Fruit fly (Drosophila melanogaster) whole organism, embryonic: ENCODE measurements around the gene CG7484.

ENCODE experiments used
- Aef1 ChIP-seq: fragments of 200-800 bp; sonication (Bioruptor generic); IDR thresholded peaks from 3 replicates; pipeline ENCODE4 v1.3.6; 2022; ENCODE audit warnings: missing biosample characterization, missing genetic modification characterization
- Antp ChIP-seq: fragments of 200-800 bp; sonication (Bioruptor generic); optimal IDR thresholded peaks from 3 replicates; lab custom pipeline; 2016; ENCODE audit warnings: missing biosample characterization, missing genetic modification characterization
- Awh ChIP-seq: fragments of 200-800 bp; sonication (Bioruptor generic); IDR thresholded peaks from 2 replicates; pipeline ENCODE4, ENCODE4 v1.3.6; 2022; ENCODE audit warnings: missing biosample characterization, missing genetic modification characterization
- B-H1 ChIP-seq: fragments of 200-800 bp; sonication (Bioruptor generic); IDR thresholded peaks from 3 replicates; pipeline ENCODE4 v1.3.6; 2022; ENCODE audit warnings: missing biosample characterization, missing genetic modification characterization
- BEAF-32 ChIP-seq: fragments of 200-800 bp; sonication (Bioruptor generic); optimal IDR thresholded peaks from 3 replicates; lab custom pipeline; 2017; ENCODE audit warnings: missing biosample characterization, missing genetic modification characterization, mild to moderate bottlenecking, moderate library complexity, missing genetic modification reagents
- CG11085 ChIP-seq: fragments of 200-800 bp; sonication (Bioruptor generic); IDR thresholded peaks from 2 replicates; pipeline ENCODE4 v1.3.6; 2022; ENCODE audit warnings: missing biosample characterization, missing genetic modification characterization
- CG11504 ChIP-seq: fragments of 200-800 bp; sonication (Bioruptor generic); optimal IDR thresholded peaks from 3 replicates; lab custom pipeline; 2019; ENCODE audit warnings: missing biosample characterization, mild to moderate bottlenecking, missing genetic modification characterization, moderate library complexity
- CG13894 ChIP-seq: fragments of 200-800 bp; sonication (Bioruptor generic); optimal IDR thresholded peaks from 3 replicates; lab custom pipeline; 2018; ENCODE audit warnings: missing biosample characterization, mild to moderate bottlenecking, missing genetic modification characterization, moderate library complexity
- CG1602 ChIP-seq: fragments of 200-800 bp; sonication (Bioruptor generic); optimal IDR thresholded peaks from 3 replicates; lab custom pipeline; 2016; ENCODE audit warnings: missing biosample characterization, missing genetic modification characterization
- CG1603 ChIP-seq: fragments of 200-800 bp; sonication (Bioruptor generic); optimal IDR thresholded peaks from 2 replicates; lab custom pipeline; 2019; ENCODE audit warnings: missing biosample characterization, mild to moderate bottlenecking, missing genetic modification characterization, moderate library complexity
- CG30020 ChIP-seq: fragments of 200-800 bp; optimal IDR thresholded peaks from 2 replicates; lab custom pipeline; 2019; ENCODE audit warnings: missing biosample characterization, mild to moderate bottlenecking, missing genetic modification characterization, moderate library complexity
- CG3163 ChIP-seq: fragments of 200-800 bp; sonication (Bioruptor generic); optimal IDR thresholded peaks from 3 replicates; lab custom pipeline; 2016; ENCODE audit warnings: missing biosample characterization, missing genetic modification characterization
- CG34376 ChIP-seq: fragments of 200-800 bp; sonication (Bioruptor generic); optimal IDR thresholded peaks from 2 replicates; lab custom pipeline; 2018; ENCODE audit warnings: missing biosample characterization, mild to moderate bottlenecking, missing genetic modification characterization
- CG4617 ChIP-seq: fragments of 200-800 bp; sonication (Bioruptor generic); optimal IDR thresholded peaks from 3 replicates; lab custom pipeline; 2016; ENCODE audit warnings: missing biosample characterization, missing genetic modification characterization, borderline replicate concordance
- CG4707 ChIP-seq: fragments of 200-800 bp; sonication (Bioruptor generic); optimal IDR thresholded peaks from 2 replicates; lab custom pipeline; 2018; ENCODE audit warnings: missing biosample characterization, mild to moderate bottlenecking, missing genetic modification characterization, moderate library complexity
- CG6791 ChIP-seq: fragments of 200-800 bp; sonication (Bioruptor generic); IDR thresholded peaks from 3 replicates; pipeline ENCODE4 v1.3.6; 2022; ENCODE audit warnings: missing biosample characterization, missing genetic modification characterization; ENCODE audit not compliant: partially characterized antibody
- CG8765 ChIP-seq: fragments of 200-800 bp; sonication (Bioruptor generic); IDR thresholded peaks from 2 replicates; pipeline ENCODE4 v1.3.6; 2022; ENCODE audit warnings: missing biosample characterization, missing genetic modification characterization
- D ChIP-seq, 2 experiments: fragments of 200-800 bp in 1 of 2; fragments of >200 bp in 1 of 2; sonication (Bioruptor generic) in 1 of 2; optimal IDR thresholded peaks; 2 replicates in 1 of 2; 3 replicates in 1 of 2; lab custom pipeline; 2017; ENCODE audit warnings: mild to moderate bottlenecking in 1 of 2, missing biosample characterization in 1 of 2, missing genetic modification characterization in 1 of 2, missing genetic modification reagents in 1 of 2
- Dbx ChIP-seq: fragments of 200-800 bp; sonication (Bioruptor generic); IDR thresholded peaks from 3 replicates; pipeline ENCODE4 v1.3.6; 2022; ENCODE audit warnings: missing biosample characterization, missing genetic modification characterization
- Doc2 ChIP-seq: fragments of 200-800 bp; sonication (Bioruptor generic); IDR thresholded peaks from 2 replicates; pipeline ENCODE4 v1.3.6; 2022; ENCODE audit warnings: missing biosample characterization, missing genetic modification characterization
- Doc3 ChIP-seq: fragments of 200-800 bp; sonication (Bioruptor generic); IDR thresholded peaks from 3 replicates; pipeline ENCODE4 v1.3.6; 2022; ENCODE audit warnings: missing biosample characterization, missing genetic modification characterization; ENCODE audit not compliant: partially characterized antibody
- E2f2 ChIP-seq: fragments of 200-800 bp; sonication (Bioruptor generic); IDR thresholded peaks from 2 replicates; pipeline ENCODE4 v1.3.6; 2022; ENCODE audit warnings: missing biosample characterization, missing genetic modification characterization
- Elba2 ChIP-seq: fragments of 200-800 bp; sonication (Bioruptor generic); optimal IDR thresholded peaks from 3 replicates; lab custom pipeline; 2016; ENCODE audit warnings: missing biosample characterization, missing genetic modification characterization
- Ets65A ChIP-seq: fragments of 200-800 bp; sonication (Bioruptor generic); peaks from one replicate; lab custom pipeline; 2016; ENCODE audit warnings: missing biosample characterization, missing genetic modification characterization
- PHDP ChIP-seq: fragments of 200-800 bp; sonication (Bioruptor generic); optimal IDR thresholded peaks from 3 replicates; lab custom pipeline; 2018; ENCODE audit warnings: missing biosample characterization, mild to moderate bottlenecking, missing genetic modification characterization, moderate library complexity
- Pdp1 ChIP-seq, 2 experiments: fragments of 200-800 bp; sonication (Bioruptor generic); optimal IDR thresholded peaks; 3 replicates each; lab custom pipeline; 2016; ENCODE audit warnings: missing biosample characterization in 2 of 2, missing genetic modification characterization in 2 of 2, mild to moderate bottlenecking in 1 of 2, moderate library complexity in 1 of 2
- Rfx ChIP-seq: fragments of 200-800 bp; sonication (Bioruptor generic); IDR thresholded peaks from 2 replicates; pipeline ENCODE4 v1.3.6; 2022; ENCODE audit warnings: missing biosample characterization, missing genetic modification characterization
- YL-1 ChIP-seq: fragments of 200-800 bp; sonication (Bioruptor generic); optimal IDR thresholded peaks from 3 replicates; lab custom pipeline; 2017; ENCODE audit warnings: missing biosample characterization, mild to moderate bottlenecking, missing genetic modification characterization
- amos ChIP-seq: fragments of 200-800 bp; sonication (Bioruptor generic); IDR thresholded peaks from 2 replicates; pipeline ENCODE4 v1.3.6; 2022; ENCODE audit warnings: missing biosample characterization, missing genetic modification characterization; ENCODE audit not compliant: partially characterized antibody
- ase ChIP-seq: fragments of 200-800 bp; sonication (Bioruptor generic); IDR thresholded peaks from 3 replicates; pipeline ENCODE4 v1.3.6; 2022; ENCODE audit warnings: missing biosample characterization, missing genetic modification characterization
- chinmo ChIP-seq: fragments of 200-800 bp; sonication (Bioruptor generic); IDR thresholded peaks from 4 replicates; pipeline ENCODE4 v1.3.6; 2022; ENCODE audit warnings: missing biosample characterization, missing genetic modification characterization; ENCODE audit not compliant: partially characterized antibody
- crp ChIP-seq, 2 experiments: fragments of 200-800 bp; sonication (Bioruptor generic); optimal IDR thresholded peaks; 2 replicates in 1 of 2; 3 replicates in 1 of 2; lab custom pipeline; 2017; ENCODE audit warnings: missing biosample characterization in 2 of 2, missing genetic modification characterization in 2 of 2, mild to moderate bottlenecking in 1 of 2, moderate library complexity in 1 of 2
- dmrt99B ChIP-seq: fragments of 200-800 bp; sonication (Bioruptor generic); optimal IDR thresholded peaks from 2 replicates; lab custom pipeline; 2018; ENCODE audit warnings: missing biosample characterization, mild to moderate bottlenecking, missing genetic modification characterization, moderate library complexity
- ems ChIP-seq: fragments of 200-800 bp; sonication (Bioruptor generic); optimal IDR thresholded peaks from 3 replicates; lab custom pipeline; 2016; ENCODE audit warnings: missing biosample characterization, missing genetic modification characterization
- inv ChIP-seq: fragments of 200-800 bp; sonication (Bioruptor generic); IDR thresholded peaks from 2 replicates; pipeline ENCODE4 v1.3.6; 2022; ENCODE audit warnings: missing biosample characterization, missing genetic modification characterization; ENCODE audit not compliant: partially characterized antibody
- knrl ChIP-seq: fragments of 200-800 bp; sonication (Bioruptor generic); IDR thresholded peaks from 3 replicates; pipeline ENCODE4 v1.3.6; 2022; ENCODE audit warnings: missing biosample characterization, missing genetic modification characterization; ENCODE audit not compliant: partially characterized antibody
- lilli ChIP-seq: fragments of 200-800 bp; sonication (Bioruptor generic); optimal IDR thresholded peaks from 3 replicates; lab custom pipeline; 2016; ENCODE audit warnings: missing biosample characterization, missing genetic modification characterization
- lmd ChIP-seq: fragments of 200-800 bp; sonication (Bioruptor generic); IDR thresholded peaks from 2 replicates; pipeline ENCODE4 v1.3.6; 2022; ENCODE audit warnings: missing biosample characterization, missing genetic modification characterization
- shn ChIP-seq: fragments of 200-800 bp; sonication (Bioruptor generic); optimal IDR thresholded peaks from 3 replicates; lab custom pipeline; 2016; ENCODE audit warnings: missing biosample characterization, missing genetic modification characterization
- sim ChIP-seq: fragments of 200-800 bp; sonication (Bioruptor generic); IDR thresholded peaks from 2 replicates; pipeline ENCODE4 v1.3.6; 2022; ENCODE audit warnings: missing biosample characterization, missing genetic modification characterization
- slou ChIP-seq: fragments of 200-800 bp; sonication (Bioruptor generic); optimal IDR thresholded peaks from 3 replicates; lab custom pipeline; 2016; ENCODE audit warnings: missing biosample characterization, missing genetic modification characterization
- ttk ChIP-seq: fragments of 200-800 bp; sonication (Bioruptor generic); IDR thresholded peaks from 2 replicates; pipeline ENCODE4 v2.1.2; 2022; ENCODE audit warnings: missing biosample characterization, missing genetic modification characterization
- wor ChIP-seq: fragments of 200-800 bp; sonication (Bioruptor generic); IDR thresholded peaks from 2 replicates; pipeline ENCODE4 v1.3.6; 2022; ENCODE audit warnings: missing biosample characterization, missing genetic modification characterization
- yki ChIP-seq: fragments of >200 bp; optimal IDR thresholded peaks from 3 replicates; lab custom pipeline; 2018
- zf30C ChIP-seq: fragments of 200-800 bp; sonication (Bioruptor generic); optimal IDR thresholded peaks from 3 replicates; lab custom pipeline; 2018; ENCODE audit warnings: missing biosample characterization, mild to moderate bottlenecking, missing genetic modification characterization

CG7484 gene

DNA sequence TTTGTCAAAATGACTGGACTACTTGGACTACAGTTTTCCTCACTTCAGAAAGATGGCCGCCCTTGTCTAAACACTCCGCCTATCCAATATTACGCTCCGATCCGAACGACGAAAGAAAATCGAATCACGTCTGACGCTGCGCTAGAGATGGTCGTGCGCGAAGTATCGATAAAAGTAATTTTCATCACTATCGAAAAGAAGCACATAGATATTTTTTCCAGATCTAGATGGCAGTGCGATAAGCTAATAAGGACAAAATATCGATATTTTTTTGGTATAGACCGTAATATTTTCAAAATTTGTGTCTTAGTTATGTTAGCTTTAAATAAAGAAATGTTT is 9.5 kb upstream of the CG7484 start, which contains the start of gene Pep (continued):
- TF ChIP-seq shn (GFP tag; lab: Kevin White, UChicago) (peak; percentile 20), ems (GFP tag; lab: Kevin White, UChicago) (peak; percentile 1), E2f2 (GFP tag; lab: Robert Waterston, UW) (peak; percentile 80), CG11085 (no peak), CG13894 (peak; percentile 67), B-H1 (GFP tag; lab: Robert Waterston, UW) (no peak), Awh (no peak), chinmo (GFP tag; lab: Robert Waterston, UW) (peak; percentile 97), wor (no peak)

dm6 chr3L:17646637-17647036 is 7.8 kb upstream of the CG7484 start, which contains the start of gene CG43085:
TSS of gene CG43085 (minus strand) at chr3L:17646737.
- TF ChIP-seq CG6791 (GFP tag; lab: Robert Waterston, UW) (no peak), D (optimal IDR thresholded peaks at IDR 0.05; lab: Kevin White, UChicago) (no peak), D (GFP tag; optimal IDR thresholded peaks at IDR 0.05; lab: Kevin White, UChicago) (no peak), slou (GFP tag; lab: Kevin White, UChicago) (no peak), Antp (no peak), CG30020 (no peak), yki (no peak), Dbx (GFP tag; lab: Robert Waterston, UW) (no peak), ttk (GFP tag; lab: Robert Waterston, UW) (no peak), CG4707 (GFP tag; lab: Kevin White, UChicago) (no peak)

dm6 chr3L:17647543-17647942 is 6.9 kb upstream of the CG7484 start:
- TF ChIP-seq Ets65A (GFP tag; lab: Kevin White, UChicago) (peak; percentile 80), Aef1 (GFP tag; lab: Robert Waterston, UW) (no peak)

DNA sequence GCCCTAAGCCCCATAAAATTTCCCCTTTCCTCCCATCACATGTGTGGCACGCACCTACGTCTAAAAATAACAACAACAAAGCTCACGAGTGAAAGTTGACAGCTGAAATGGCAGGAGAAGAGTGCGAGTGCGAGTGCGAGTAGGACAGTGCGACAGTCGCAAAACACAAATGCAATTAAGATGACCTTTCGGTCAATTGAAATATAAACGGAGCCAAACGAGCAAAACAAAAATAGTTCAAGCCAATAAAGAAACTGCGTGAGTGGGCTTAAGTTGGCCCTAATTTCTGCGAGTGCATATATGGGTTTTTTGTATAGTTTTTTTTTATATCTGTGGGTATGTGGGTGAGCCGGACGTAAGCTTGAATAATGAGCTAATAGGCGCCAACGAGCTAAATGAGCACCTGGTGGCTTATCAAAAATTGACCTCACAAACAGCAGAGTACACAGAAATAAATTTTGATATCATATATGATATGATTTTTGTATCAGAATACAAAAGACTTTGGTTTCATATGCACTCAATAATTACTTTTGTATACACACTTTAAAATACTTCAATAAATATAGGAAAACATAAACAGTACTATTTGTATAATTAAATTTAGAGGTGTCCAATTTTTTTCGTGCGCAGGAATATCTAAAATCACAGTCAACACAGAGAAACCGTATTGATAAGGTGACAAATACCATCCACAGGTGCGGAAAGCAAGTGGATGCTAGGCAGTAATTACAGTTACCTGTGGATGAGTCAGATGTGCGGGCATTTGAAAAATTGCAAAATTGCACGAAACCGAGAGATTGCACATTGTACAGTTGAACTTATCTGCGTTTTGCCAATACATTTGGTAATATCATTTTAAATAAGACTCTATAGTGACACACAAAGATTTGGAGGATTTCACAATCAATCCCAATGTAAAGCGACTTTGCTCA is 2.4 kb upstream of the CG7484 start:
- no peak for TF ChIP-seq BEAF-32
- no peak for TF ChIP-seq CG34376
- TF ChIP-seq lmd (GFP tag; lab: Robert Waterston, UW) = no peak
- TF ChIP-seq sim (GFP tag; lab: Robert Waterston, UW) = 0 out of 2 replicates have a peak, but pooled peaks have one; percentile 13
- TF ChIP-seq knrl (GFP tag; lab: Robert Waterston, UW) = no peak
- no peak for TF ChIP-seq CG3163 (GFP tag; lab: Kevin White, UChicago)
- no peak for TF ChIP-seq CG1602 (GFP tag; lab: Kevin White, UChicago)
- TF ChIP-seq dmrt99B (tag; lab: Kevin White, UChicago) = peak; percentile 48
- TF ChIP-seq Doc3 (GFP tag; lab: Robert Waterston, UW) = no peak
- TF ChIP-seq zf30C = peak; percentile 32
- no peak for TF ChIP-seq inv (GFP tag; lab: Robert Waterston, UW)
- peak; percentile 13 for TF ChIP-seq lilli (GFP tag; lab: Kevin White, UChicago)
- TF ChIP-seq Doc2 = no peak
- peak; percentile 25; the same call in 1 of the 2 replicates for TF ChIP-seq Rfx (GFP tag; lab: Robert Waterston, UW)
- peak; percentile 43 for TF ChIP-seq CG11504 (tag; lab: Kevin White, UChicago)
- TF ChIP-seq CG1603 (tag; lab: Kevin White, UChicago) = no peak
- TF ChIP-seq amos (GFP tag; lab: Robert Waterston, UW) = no peak
- peak in 1 of 2 experiments; percentile 11 for TF ChIP-seq Pdp1 (GFP tag; optimal IDR thresholded peaks at IDR 0.05; lab: Kevin White, UChicago)
- no peak for TF ChIP-seq CG8765 (GFP tag; lab: Robert Waterston, UW)
- no peak for TF ChIP-seq Elba2 (GFP tag; lab: Kevin White, UChicago)
- no peak for TF ChIP-seq CG4617
- no peak for TF ChIP-seq ase (GFP tag; lab: Robert Waterston, UW)
- no peak for TF ChIP-seq crp (GFP tag; optimal IDR thresholded peaks at IDR 0.05; lab: Kevin White, UChicago)
- peak; percentile 33 for TF ChIP-seq PHDP (tag; lab: Kevin White, UChicago)
- no peak for TF ChIP-seq YL-1
